Fruit fly (Drosophila melanogaster) whole organism, embryonic: ENCODE data around the gene CG43707.

Source experiments
- Ada2b ChIP-seq: fragments of 200-800 bp; sonication (Bioruptor generic); IDR thresholded peaks from 2 replicates; pipeline ENCODE4 v1.3.6; 2022; ENCODE audit warnings: missing biosample characterization, missing genetic modification characterization
- Atf-2 ChIP-seq: fragments of 200-800 bp; sonication (Bioruptor generic); optimal IDR thresholded peaks from 2 replicates; lab custom pipeline; 2016; ENCODE audit warnings: missing biosample characterization, missing genetic modification characterization
- Awh ChIP-seq: fragments of 200-800 bp; sonication (Bioruptor generic); IDR thresholded peaks from 2 replicates; pipeline ENCODE4, ENCODE4 v1.3.6; 2022; ENCODE audit warnings: missing biosample characterization, missing genetic modification characterization
- CG10366 ChIP-seq: fragments of 200-800 bp; sonication (Bioruptor generic); IDR thresholded peaks from 2 replicates; pipeline ENCODE4 v1.3.6; 2022; ENCODE audit warnings: missing biosample characterization, missing genetic modification characterization
- CG13123 ChIP-seq: fragments of 200-800 bp; sonication (Bioruptor generic); optimal IDR thresholded peaks from 2 replicates; lab custom pipeline; 2016; ENCODE audit warnings: missing biosample characterization, missing genetic modification characterization
- CG1602 ChIP-seq: fragments of 200-800 bp; sonication (Bioruptor generic); optimal IDR thresholded peaks from 3 replicates; lab custom pipeline; 2016; ENCODE audit warnings: missing biosample characterization, missing genetic modification characterization
- CG17359 ChIP-seq: fragments of 200-800 bp; sonication (Bioruptor generic); optimal IDR thresholded peaks from 3 replicates; lab custom pipeline; 2018; ENCODE audit warnings: missing biosample characterization, mild to moderate bottlenecking, missing genetic modification characterization, moderate library complexity
- CG18599 ChIP-seq: fragments of 200-800 bp; sonication (Bioruptor generic); optimal IDR thresholded peaks from 3 replicates; lab custom pipeline; 2017; ENCODE audit warnings: missing biosample characterization, missing genetic modification characterization, mild to moderate bottlenecking, moderate library complexity, missing genetic modification reagents
- CG2120 ChIP-seq: fragments of 200-800 bp; sonication (Bioruptor generic); optimal IDR thresholded peaks from 3 replicates; lab custom pipeline; 2016; ENCODE audit warnings: missing biosample characterization, missing genetic modification characterization
- CG3163 ChIP-seq: fragments of 200-800 bp; sonication (Bioruptor generic); optimal IDR thresholded peaks from 3 replicates; lab custom pipeline; 2016; ENCODE audit warnings: missing biosample characterization, missing genetic modification characterization
- CG34224 ChIP-seq: fragments of 200-800 bp; sonication (Bioruptor generic); IDR thresholded peaks from 3 replicates; pipeline ENCODE4 v1.3.6; 2022; ENCODE audit warnings: missing biosample characterization, missing genetic modification characterization; ENCODE audit not compliant: partially characterized antibody
- CG4820 ChIP-seq: fragments of 200-800 bp; sonication (Bioruptor generic); optimal IDR thresholded peaks from 3 replicates; lab custom pipeline; 2016; ENCODE audit warnings: missing biosample characterization, missing genetic modification characterization
- CG5180 ChIP-seq: fragments of 200-800 bp; sonication (Bioruptor generic); optimal IDR thresholded peaks from 3 replicates; lab custom pipeline; 2017; ENCODE audit warnings: missing biosample characterization, missing genetic modification characterization, mild to moderate bottlenecking, moderate library complexity, missing genetic modification reagents
- CG6683 ChIP-seq: fragments of 200-800 bp; sonication (Bioruptor generic); optimal IDR thresholded peaks from 2 replicates; lab custom pipeline; 2017; ENCODE audit warnings: missing biosample characterization, mild to moderate bottlenecking, missing genetic modification characterization, missing genetic modification reagents
- CG7839 ChIP-seq: fragments of 200-800 bp; sonication (Bioruptor generic); optimal IDR thresholded peaks from 3 replicates; lab custom pipeline; 2018; ENCODE audit warnings: missing biosample characterization, mild to moderate bottlenecking, missing genetic modification characterization, moderate library complexity
- CG7928 ChIP-seq: fragments of 200-800 bp; sonication (Bioruptor generic); optimal IDR thresholded peaks from 2 replicates; lab custom pipeline; 2017; ENCODE audit warnings: missing biosample characterization, mild to moderate bottlenecking, missing genetic modification characterization
- CG7963 ChIP-seq: fragments of 200-800 bp; sonication (Bioruptor generic); IDR thresholded peaks from 3 replicates; pipeline ENCODE4 v1.3.6; 2022; ENCODE audit warnings: missing biosample characterization, missing genetic modification characterization; ENCODE audit not compliant: partially characterized antibody
- CG9727 ChIP-seq: fragments of 200-800 bp; sonication (Bioruptor generic); optimal IDR thresholded peaks from 3 replicates; lab custom pipeline; 2017; ENCODE audit warnings: missing biosample characterization, mild to moderate bottlenecking, missing genetic modification characterization
- CkIIα-i1 ChIP-seq: fragments of 200-800 bp; sonication (Bioruptor generic); IDR thresholded peaks from 2 replicates; pipeline ENCODE4 v1.3.6; 2022; ENCODE audit warnings: missing biosample characterization, missing genetic modification characterization
- D19B ChIP-seq: fragments of 200-800 bp; sonication (Bioruptor generic); optimal IDR thresholded peaks from 2 replicates; lab custom pipeline; 2017; ENCODE audit warnings: missing biosample characterization, mild to moderate bottlenecking, missing genetic modification characterization
- Eip74EF ChIP-seq, 2 experiments: fragments of 200-800 bp in 1 of 2; fragments of >200 bp in 1 of 2; sonication (Bioruptor generic) in 1 of 2; optimal IDR thresholded peaks; 2 replicates each; lab custom pipeline; 2017 to 2019; ENCODE audit warnings: missing biosample characterization in 2 of 2, missing genetic modification characterization in 2 of 2, mild to moderate bottlenecking in 1 of 2, moderate library complexity in 1 of 2
- Hr3 ChIP-seq: fragments of 200-800 bp; sonication (Bioruptor generic); optimal IDR thresholded peaks from 3 replicates; lab custom pipeline; 2016; ENCODE audit warnings: missing biosample characterization, missing genetic modification characterization
- Med ChIP-seq: fragments of 200-800 bp; sonication (Bioruptor generic); peaks from one replicate; lab custom pipeline; 2016; ENCODE audit warnings: missing biosample characterization, missing genetic modification characterization, mild to moderate bottlenecking, inconsistent platforms, moderate library complexity
- Meics ChIP-seq: fragments of 200-800 bp; sonication (Bioruptor generic); optimal IDR thresholded peaks from 2 replicates; lab custom pipeline; 2017; ENCODE audit warnings: missing biosample characterization, mild to moderate bottlenecking, missing genetic modification characterization
- Sox102F ChIP-seq: fragments of 200-800 bp; sonication (Bioruptor generic); optimal IDR thresholded peaks from 2 replicates; lab custom pipeline; 2018; ENCODE audit warnings: missing biosample characterization, mild to moderate bottlenecking, missing genetic modification characterization, moderate library complexity
- Sry-δ ChIP-seq: fragments of 200-800 bp; sonication (Bioruptor generic); optimal IDR thresholded peaks from 2 replicates; lab custom pipeline; 2016; ENCODE audit warnings: missing biosample characterization, missing genetic modification characterization
- TFAM ChIP-seq: fragments of 200-800 bp; sonication (Bioruptor generic); optimal IDR thresholded peaks from 2 replicates; lab custom pipeline; 2017; ENCODE audit warnings: missing biosample characterization, missing genetic modification characterization, inconsistent platforms
- ara ChIP-seq: fragments of 200-800 bp; sonication (Bioruptor generic); IDR thresholded peaks from 2 replicates; pipeline ENCODE4 v1.3.6; 2022; ENCODE audit warnings: missing biosample characterization, missing genetic modification characterization
- br ChIP-seq: fragments of >200 bp; optimal IDR thresholded peaks from 2 replicates; lab custom pipeline; 2017
- chinmo ChIP-seq: fragments of 200-800 bp; sonication (Bioruptor generic); IDR thresholded peaks from 4 replicates; pipeline ENCODE4 v1.3.6; 2022; ENCODE audit warnings: missing biosample characterization, missing genetic modification characterization; ENCODE audit not compliant: partially characterized antibody
- crol ChIP-seq: fragments of 200-800 bp; sonication (Bioruptor generic); IDR thresholded peaks from 2 replicates; pipeline ENCODE4 v1.3.6; 2022; ENCODE audit warnings: missing biosample characterization, missing genetic modification characterization
- da ChIP-seq: fragments of 200-800 bp; sonication (Bioruptor generic); optimal IDR thresholded peaks from 2 replicates; lab custom pipeline; 2016; ENCODE audit warnings: missing biosample characterization, missing genetic modification characterization
- danr ChIP-seq: fragments of 200-800 bp; sonication (Bioruptor generic); IDR thresholded peaks from 2 replicates; pipeline ENCODE4 v1.3.6; 2022; ENCODE audit warnings: missing biosample characterization, missing genetic modification characterization
- dimm ChIP-seq: fragments of 200-800 bp; sonication (Bioruptor generic); IDR thresholded peaks from 2 replicates; pipeline ENCODE4 v1.3.6; 2022; ENCODE audit warnings: missing biosample characterization, missing genetic modification characterization
- disco-r ChIP-seq: fragments of 200-800 bp; sonication (Bioruptor generic); optimal IDR thresholded peaks from 2 replicates; lab custom pipeline; 2016; ENCODE audit warnings: missing biosample characterization, missing genetic modification characterization
- dysf ChIP-seq: fragments of 200-800 bp; sonication (Bioruptor generic); IDR thresholded peaks from 3 replicates; pipeline ENCODE4 v1.3.6; 2022; ENCODE audit warnings: missing biosample characterization, missing genetic modification characterization
- gcm2 ChIP-seq: fragments of 200-800 bp; sonication (Bioruptor generic); optimal IDR thresholded peaks from 2 replicates; lab custom pipeline; 2016; ENCODE audit warnings: missing biosample characterization, missing genetic modification characterization
- ham ChIP-seq: fragments of 200-800 bp; sonication (Bioruptor generic); IDR thresholded peaks from 2 replicates; pipeline ENCODE4 v1.3.6; 2022; ENCODE audit warnings: missing biosample characterization, missing genetic modification characterization
- lbe ChIP-seq: fragments of 200-800 bp; sonication (Bioruptor generic); optimal IDR thresholded peaks from 2 replicates; lab custom pipeline; 2016; ENCODE audit warnings: missing biosample characterization, mild to moderate bottlenecking, missing genetic modification characterization
- lmd ChIP-seq: fragments of 200-800 bp; sonication (Bioruptor generic); IDR thresholded peaks from 2 replicates; pipeline ENCODE4 v1.3.6; 2022; ENCODE audit warnings: missing biosample characterization, missing genetic modification characterization
- maf-S ChIP-seq: fragments of 200-800 bp; sonication (Bioruptor generic); optimal IDR thresholded peaks from 2 replicates; lab custom pipeline; 2016; ENCODE audit warnings: missing biosample characterization, missing genetic modification characterization
- nerfin-2 ChIP-seq: fragments of 200-800 bp; sonication (Bioruptor generic); IDR thresholded peaks from 2 replicates; pipeline ENCODE4 v1.3.6; 2022; ENCODE audit warnings: missing biosample characterization, missing genetic modification characterization; ENCODE audit not compliant: partially characterized antibody
- odd ChIP-seq: fragments of 200-800 bp; sonication (Bioruptor generic); optimal IDR thresholded peaks from 2 replicates; lab custom pipeline; 2017; ENCODE audit warnings: missing biosample characterization, mild to moderate bottlenecking, missing genetic modification characterization
- pan ChIP-seq, 4 experiments: fragments of >200 bp in 3 of 4; fragments of 200-800 bp in 1 of 4; sonication (Bioruptor generic) in 1 of 4; optimal IDR thresholded peaks in 3 of 4; IDR thresholded peaks in 1 of 4; 2 replicates each; pipeline versions ENCODE4 v1.3.6 to Lab custom; 2017 to 2022; ENCODE audit warnings: missing biosample characterization in 2 of 4, missing genetic modification characterization in 2 of 4, mixed read lengths in 1 of 4
- pnt ChIP-seq: fragments of 200-800 bp; sonication (Bioruptor generic); optimal IDR thresholded peaks from 3 replicates; lab custom pipeline; 2016; ENCODE audit warnings: missing biosample characterization, missing genetic modification characterization
- pzg ChIP-seq: fragments of 200-800 bp; sonication (Bioruptor generic); optimal IDR thresholded peaks from 3 replicates; lab custom pipeline; 2018; ENCODE audit warnings: missing biosample characterization, mild to moderate bottlenecking, missing genetic modification characterization, moderate library complexity
- schlank ChIP-seq: fragments of 200-800 bp; sonication (Bioruptor generic); optimal IDR thresholded peaks from 2 replicates; lab custom pipeline; 2018; ENCODE audit warnings: missing biosample characterization, mild to moderate bottlenecking, missing genetic modification characterization
- seq ChIP-seq: fragments of 200-800 bp; sonication (Bioruptor generic); IDR thresholded peaks from 2 replicates; pipeline ENCODE4 v1.3.6; 2022; ENCODE audit warnings: missing biosample characterization, missing genetic modification characterization
- stc ChIP-seq: fragments of 200-800 bp; sonication (Bioruptor generic); IDR thresholded peaks from 2 replicates; pipeline ENCODE4 v1.3.6; 2022; ENCODE audit warnings: missing biosample characterization, missing genetic modification characterization
- trem ChIP-seq: fragments of 200-800 bp; optimal IDR thresholded peaks from 3 replicates; lab custom pipeline; 2019; ENCODE audit warnings: missing biosample characterization, mild to moderate bottlenecking, missing genetic modification characterization, moderate library complexity

The CG43707 gene

DNA sequence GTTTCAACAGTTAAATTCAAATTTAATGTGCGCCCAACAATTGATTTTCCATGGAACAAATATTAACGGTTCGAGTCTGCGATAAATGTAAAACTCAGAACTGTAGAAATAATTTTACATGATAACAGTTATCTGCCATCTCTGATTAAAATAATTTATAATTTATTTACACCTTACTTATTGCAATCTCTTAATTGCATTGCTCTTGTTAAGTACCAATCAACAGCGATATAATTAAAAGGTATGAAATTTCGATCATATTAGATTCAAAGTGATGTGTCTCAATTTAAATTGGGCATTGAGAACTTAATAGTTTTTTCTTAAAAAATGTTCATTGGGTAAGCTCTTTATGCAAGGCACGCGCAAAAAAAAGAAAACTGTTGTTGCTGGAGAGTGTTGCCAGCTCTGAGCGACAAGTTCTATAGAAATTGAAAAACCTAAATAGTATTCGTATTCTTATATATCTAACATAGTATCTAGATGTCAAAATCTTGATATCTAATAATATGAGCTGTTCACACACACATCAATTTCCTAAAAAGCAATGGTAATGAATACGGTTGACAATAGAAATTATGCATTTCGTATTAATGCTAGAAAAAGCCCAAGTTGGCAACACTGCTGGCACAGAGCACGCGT is 45.9 kb downstream of the CG43707 start (continued):
- TF ChIP-seq CG17359 (tag; lab: Kevin White, UChicago): peak; percentile 80
- TF ChIP-seq pan (optimal IDR thresholded peaks at IDR 0.05; lab: Kevin White, UChicago): no peak
- peak in 1 of 2 experiments; percentile 71 for TF ChIP-seq pan (GFP tag; optimal IDR thresholded peaks at IDR 0.05 in 1 of 2, IDR thresholded peaks at IDR 0.05 in 1 of 2)
- TF ChIP-seq maf-S (GFP tag; lab: Kevin White, UChicago): no peak
- no peak for TF ChIP-seq pnt (GFP tag; lab: Kevin White, UChicago)
- TF ChIP-seq gcm2: no peak
- no peak for TF ChIP-seq CG5180
- peak; percentile 22 for TF ChIP-seq CG4820 (GFP tag; lab: Kevin White, UChicago)
- TF ChIP-seq nerfin-2: no peak
- TF ChIP-seq pzg (GFP tag; lab: Kevin White, UChicago): peak; percentile 8
- peak; percentile 20 for TF ChIP-seq Meics (GFP tag; lab: Kevin White, UChicago)
- no peak for TF ChIP-seq odd (GFP tag; lab: Kevin White, UChicago)
- TF ChIP-seq disco-r: no peak
- TF ChIP-seq danr: no peak
- peak; percentile 61 for TF ChIP-seq CG10366
- peak; percentile 54 for TF ChIP-seq CG9727 (GFP tag; lab: Kevin White, UChicago)
- TF ChIP-seq schlank (tag; lab: Kevin White, UChicago): peak; percentile 56
- no peak for TF ChIP-seq lbe (GFP tag; lab: Kevin White, UChicago)
- peak; percentile 92 for TF ChIP-seq Med (GFP tag; lab: Kevin White, UChicago)
- no peak for TF ChIP-seq chinmo
- peak; percentile 70 for TF ChIP-seq D19B (GFP tag; lab: Kevin White, UChicago)
- no peak for TF ChIP-seq Eip74EF (GFP tag; optimal IDR thresholded peaks at IDR 0.05; lab: Kevin White, UChicago)
- peak; percentile 74 for TF ChIP-seq CG1602
- peak; percentile 50 for TF ChIP-seq CG7928 (GFP tag; lab: Kevin White, UChicago)
- peak; percentile 75 for TF ChIP-seq CG18599 (GFP tag; lab: Kevin White, UChicago)
- peak; percentile 11 for TF ChIP-seq Sry-δ
- TF ChIP-seq lmd: peak; percentile 72
- peak; percentile 60 for TF ChIP-seq ara
- no peak for TF ChIP-seq CG34224 (GFP tag; lab: Robert Waterston, UW)
- no peak for TF ChIP-seq TFAM (GFP tag; lab: Kevin White, UChicago)
- peak; percentile 83 for TF ChIP-seq Sox102F (GFP tag; lab: Kevin White, UChicago)
- no peak for TF ChIP-seq Atf-2 (GFP tag; lab: Kevin White, UChicago)
- TF ChIP-seq CG7839 (tag; lab: Kevin White, UChicago): no peak
- no peak for TF ChIP-seq CG13123
- TF ChIP-seq trem (tag; lab: Kevin White, UChicago): no peak
- peak; percentile 57 for TF ChIP-seq Ada2b
- no peak for TF ChIP-seq br
- TF ChIP-seq seq (GFP tag; lab: Robert Waterston, UW): no peak; the same call in 1 of the 2 replicates
- TF ChIP-seq CG3163: peak; percentile 45
- peak; percentile 52 for TF ChIP-seq stc (GFP tag; lab: Robert Waterston, UW)
- TF ChIP-seq Awh (GFP tag; lab: Robert Waterston, UW): 0 out of 2 replicates have a peak, but pooled peaks have one; percentile 19
- peak; percentile 89 for TF ChIP-seq CG2120 (GFP tag; lab: Kevin White, UChicago)
- TF ChIP-seq CG6683 (GFP tag; lab: Kevin White, UChicago): no peak
- no peak for TF ChIP-seq ham (GFP tag; lab: Robert Waterston, UW)
- no peak for TF ChIP-seq crol (GFP tag; lab: Robert Waterston, UW)
- no peak for TF ChIP-seq da (GFP tag; lab: Kevin White, UChicago)
- peak; percentile 74 for TF ChIP-seq Hr3 (GFP tag; lab: Kevin White, UChicago)
- TF ChIP-seq CG7963 (GFP tag; lab: Robert Waterston, UW): no peak
- TF ChIP-seq dysf (GFP tag; lab: Robert Waterston, UW): peak; percentile 76; the same call in 2 of the 3 replicates
- no peak for TF ChIP-seq dimm (GFP tag; lab: Robert Waterston, UW)
- TF ChIP-seq CkIIα-i1 (GFP tag; lab: Robert Waterston, UW): no peak
